Worm (Caenorhabditis elegans): ENCODE results near the gene cest-34.

cest-34 gene

ce11 chrV:6706771-6707170 is 30.2 kb downstream of the cest-34 start, which contains the start of gene W02F12.4 (continued):
- no peak for TF ChIP-seq nhr-120 (GFP tag; IDR thresholded peaks at IDR 0.05)
- no peak for TF ChIP-seq mes-4 (tag; optimal IDR thresholded peaks at IDR 0.05)
- no peak for TF ChIP-seq attf-5 (GFP tag; optimal IDR thresholded peaks at IDR 0.05)
- no peak for TF ChIP-seq lsy-27 (tag; optimal IDR thresholded peaks at IDR 0.05; ENCODE audit: borderline replicate concordance, insufficient read depth)
- no peak for TF ChIP-seq madf-10 (tag; optimal IDR thresholded peaks at IDR 0.05)
- TF ChIP-seq T07F8.4 (tag; optimal IDR thresholded peaks at IDR 0.05): no peak
- no peak for TF ChIP-seq tbx-9 (tag; optimal IDR thresholded peaks at IDR 0.05; ENCODE audit: borderline replicate concordance)
- no peak for TF ChIP-seq hsf-1 (GFP tag; IDR thresholded peaks at IDR 0.05)
- TF ChIP-seq aptf-3 (GFP tag; IDR thresholded peaks at IDR 0.05): no peak
- peak; percentile 90 for TF ChIP-seq atf-7 (tag; optimal IDR thresholded peaks at IDR 0.05)
- TF ChIP-seq ceh-100 (GFP tag; IDR thresholded peaks at IDR 0.05): no peak
- no peak for TF ChIP-seq bed-1 (GFP tag; IDR thresholded peaks at IDR 0.05)
- TF ChIP-seq lin-26 (GFP tag; IDR thresholded peaks at IDR 0.05): no peak
- no peak for TF ChIP-seq mel-28 (tag; optimal IDR thresholded peaks at IDR 0.05; ENCODE audit: borderline replicate concordance)
- TF ChIP-seq sptf-2 (GFP tag; optimal IDR thresholded peaks at IDR 0.05): no peak
- TF ChIP-seq snpc-3.4 (tag; optimal IDR thresholded peaks at IDR 0.05): no peak
- no peak for TF ChIP-seq snpc-1.3 (tag; optimal IDR thresholded peaks at IDR 0.05; ENCODE audit: insufficient read depth)
- TF ChIP-seq ets-4 (GFP tag; optimal IDR thresholded peaks at IDR 0.05): no peak
- peak; percentile 34 for TF ChIP-seq lin-40 (tag; optimal IDR thresholded peaks at IDR 0.05)
- no peak for TF ChIP-seq rec-8 (tag; optimal IDR thresholded peaks at IDR 0.05)
- no peak for TF ChIP-seq F57A8.1 (GFP tag; optimal IDR thresholded peaks at IDR 0.05)
- no peak for TF ChIP-seq xnd-1 (tag; optimal IDR thresholded peaks at IDR 0.05)
- TF ChIP-seq mcd-1 (GFP tag; IDR thresholded peaks at IDR 0.05): no peak
- no peak for TF ChIP-seq snpc-1.1 (tag; optimal IDR thresholded peaks at IDR 0.05; ENCODE audit: insufficient read depth)
- peak; percentile 20 for TF ChIP-seq tbp1 (GFP tag; optimal IDR thresholded peaks at IDR 0.05)
- no peak for TF ChIP-seq let-526 (GFP tag; IDR thresholded peaks at IDR 0.05)
- TF ChIP-seq egl-44 (GFP tag; IDR thresholded peaks at IDR 0.05): no peak
- TF ChIP-seq F22D6.2 (tag; optimal IDR thresholded peaks at IDR 0.05): no peak
- TF ChIP-seq F39B2.1 (GFP tag; IDR thresholded peaks at IDR 0.05): no peak
- TF ChIP-seq cebp-1 (GFP tag; IDR thresholded peaks at IDR 0.05): no peak
- peak; percentile 38 for TF ChIP-seq cebp-1 (tag; optimal IDR thresholded peaks at IDR 0.05)
- no peak for TF ChIP-seq D2030.7 (GFP tag; IDR thresholded peaks at IDR 0.05)
- no peak for TF ChIP-seq K11D2.4 (GFP tag; IDR thresholded peaks at IDR 0.05)
- TF ChIP-seq fkh-3 (tag; optimal IDR thresholded peaks at IDR 0.05): no peak
- no peak for TF ChIP-seq ztf-18 (tag; optimal IDR thresholded peaks at IDR 0.05)
- peak; percentile 33 for TF ChIP-seq ztf-26 (tag; optimal IDR thresholded peaks at IDR 0.05)
- TF ChIP-seq him-1 (tag; optimal IDR thresholded peaks at IDR 0.05): no peak
- no peak for TF ChIP-seq egl-18 (GFP tag; IDR thresholded peaks at IDR 0.05)
- TF ChIP-seq bed-2 (GFP tag; IDR thresholded peaks at IDR 0.05): no peak

- TF ChIP-seq hlh-26 (GFP tag; conservative IDR thresholded peaks at IDR 0.05) (no peak), atf-7 (tag; optimal IDR thresholded peaks at IDR 0.05) (no peak), egl-18 (GFP tag; IDR thresholded peaks at IDR 0.05) (no peak), aptf-3 (GFP tag; IDR thresholded peaks at IDR 0.05) (no peak), lin-40 (tag; optimal IDR thresholded peaks at IDR 0.05) (peak; percentile 50), F49E8.2 (tag; optimal IDR thresholded peaks at IDR 0.05; ENCODE audit: insufficient read depth) (no peak), Y79H2A.3 (GFP tag; conservative IDR thresholded peaks at IDR 0.05) (no peak), snpc-4 (GFP tag; optimal IDR thresholded peaks at IDR 0.05) (peak; percentile 3), snpc-4 (tag; optimal IDR thresholded peaks at IDR 0.05) (peak in 2 of 4 experiments; percentile 45 to 50), athp-1 (tag; optimal IDR thresholded peaks at IDR 0.05) (no peak), F37B4.10 (GFP tag; IDR thresholded peaks at IDR 0.05) (no peak), somi-1 (GFP tag; optimal IDR thresholded peaks at IDR 0.05) (peak; percentile 8), rec-8 (tag; optimal IDR thresholded peaks at IDR 0.05) (no peak), ZK185.1 (tag; optimal IDR thresholded peaks at IDR 0.05; ENCODE audit: poor library complexity, severe bottlenecking) (no peak)
These were observed 32.6 kb downstream of the cest-34 start, which contains the start of gene dlst-1 for ce11 chrV:6709050-6709683. TSS of gene dlst-1 (minus strand) at chrV:6709101.
